Worm (Caenorhabditis elegans) whole organism, midembryonic: ENCODE data around the gene eif-1.A.

Experiments used
- cog-1 ChIP-seq: sonication (generic microtip); optimal IDR thresholded peaks from 2 replicates; lab custom pipeline; 2016; ENCODE audit warnings: missing genetic modification characterization, missing compliant biosample characterization
- med-1 ChIP-seq: sonication (generic microtip); optimal IDR thresholded peaks from 2 replicates; lab custom pipeline; 2017; ENCODE audit warnings: missing genetic modification characterization, mild to moderate bottlenecking, missing compliant biosample characterization, antibody characterized with exemption, missing genetic modification reagents; ENCODE audit not compliant: insufficient read depth
- ztf-23 ChIP-seq: fragments of 200-800 bp; sonication (Bioruptor generic); IDR thresholded peaks from 2 replicates; pipeline ENCODE4 v1.3.6; 2022; ENCODE audit warnings: missing genetic modification reagents, missing genetic modification characterization, missing compliant biosample characterization

ce11 chrIV:4821054-4821453 lies 10.3 kb downstream of the eif-1.A start, which contains the start of gene H06H21.8:
- no peak for TF ChIP-seq ztf-23 (GFP tag; lab: Robert Waterston, UW)
- TF ChIP-seq cog-1 (tag; lab: Kevin White, UChicago), result no peak
- TF ChIP-seq med-1 (GFP tag; lab: Kevin White, UChicago), result no peak
